Fruit fly (Drosophila melanogaster) ovary, adult (tissue): Measurements from ENCODE around the gene CG31075.
A peak's percentile ranks its signal among the peaks of the same experiment; 100 is the strongest.

Experiments used
- CG17801 ChIP-seq: fragments of 200-800 bp; optimal IDR thresholded peaks from 2 replicates; lab custom pipeline; 2019; ENCODE audit warnings: missing biosample characterization, mild to moderate bottlenecking, missing genetic modification characterization, moderate library complexity; ENCODE audit not compliant: partially characterized antibody

CG31075 gene

dm6 chr3R:26956376-26957062 is 31.8 kb downstream of the CG31075 start:
- TF ChIP-seq CG17801 (GFP tag; lab: Kevin White, UChicago) = no peak

dm6 chr3R:26955527-26955926 is 32.8 kb downstream of the CG31075 start:
- TF ChIP-seq CG17801 (GFP tag; lab: Kevin White, UChicago) = no peak

dm6 chr3R:26954020-26954672 is 34.2 kb downstream of the CG31075 start:
- peak; percentile 89 for TF ChIP-seq CG17801 (GFP tag; lab: Kevin White, UChicago)

- peak; percentile 99 for TF ChIP-seq CG17801 (GFP tag; lab: Kevin White, UChicago)
Observed at dm6 chr3R:26953478-26953874, 34.8 kb downstream of the CG31075 start.

dm6 chr3R:26952857-26953477 is 35.4 kb downstream of the CG31075 start:
- TF ChIP-seq CG17801 (GFP tag; lab: Kevin White, UChicago) = no peak

- TF ChIP-seq CG17801 (GFP tag; lab: Kevin White, UChicago) = no peak
Observed at dm6 chr3R:26952200-26952856, 36.0 kb downstream of the CG31075 start.

- peak; percentile 63 for TF ChIP-seq CG17801 (GFP tag; lab: Kevin White, UChicago)
Observed at dm6 chr3R:26947296-26947880, 40.9 kb downstream of the CG31075 start, which contains the start of gene Spag1. Gene Spag1, plus strand, starts transcription at chr3R:26947830.

- no peak for TF ChIP-seq CG17801 (GFP tag; lab: Kevin White, UChicago)
Observed at dm6 chr3R:26945233-26945632, 43.1 kb downstream of the CG31075 start, which contains the start of gene CG14252. Gene CG14252, plus strand, starts transcription at chr3R:26945534.

dm6 chr3R:26937423-26937822 is 50.9 kb downstream of the CG31075 start:
- TF ChIP-seq CG17801 (GFP tag; lab: Kevin White, UChicago) = peak; percentile 1

dm6 chr3R:26936501-26936900 is 51.8 kb downstream of the CG31075 start:
- TF ChIP-seq CG17801 (GFP tag; lab: Kevin White, UChicago) = no peak
